Fruit fly (Drosophila melanogaster) whole organism, adult: Measurements from ENCODE around the gene RpS28a.

Source experiments
- CG11617 ChIP-seq: fragments of 200-800 bp; sonication (Bioruptor generic); optimal IDR thresholded peaks from 2 replicates; lab custom pipeline; 2017; ENCODE audit warnings: mild to moderate bottlenecking, missing biosample characterization, missing genetic modification reagents, missing genetic modification characterization
- CG12768 ChIP-seq: fragments of 200-800 bp; sonication (Bioruptor generic); optimal IDR thresholded peaks from 2 replicates; lab custom pipeline; 2017; ENCODE audit warnings: missing biosample characterization, missing genetic modification characterization, mild to moderate bottlenecking, moderate library complexity, missing genetic modification reagents
- CG14711 ChIP-seq: fragments of 200-800 bp; sonication (Bioruptor generic); optimal IDR thresholded peaks from 2 replicates; lab custom pipeline; 2018; ENCODE audit warnings: missing biosample characterization, mild to moderate bottlenecking, missing genetic modification characterization, moderate library complexity
- CG1620 ChIP-seq: fragments of 200-800 bp; sonication (Bioruptor generic); optimal IDR thresholded peaks from 2 replicates; lab custom pipeline; 2016; ENCODE audit warnings: missing biosample characterization, missing genetic modification characterization
- CG33017 ChIP-seq: fragments of 200-800 bp; sonication (Bioruptor generic); optimal IDR thresholded peaks from 2 replicates; lab custom pipeline; 2018; ENCODE audit warnings: missing biosample characterization, mild to moderate bottlenecking, missing genetic modification characterization, moderate library complexity
- CG5204 ChIP-seq: fragments of 200-800 bp; sonication (Bioruptor generic); optimal IDR thresholded peaks from 2 replicates; lab custom pipeline; 2016; ENCODE audit warnings: missing biosample characterization, missing genetic modification characterization
- CG7045 ChIP-seq: fragments of 200-800 bp; sonication (Bioruptor generic); optimal IDR thresholded peaks from 2 replicates; lab custom pipeline; 2017; ENCODE audit warnings: missing biosample characterization, mild to moderate bottlenecking, missing genetic modification characterization
- CG7101 ChIP-seq: fragments of 200-800 bp; sonication (Bioruptor generic); optimal IDR thresholded peaks from 2 replicates; lab custom pipeline; 2018; ENCODE audit warnings: missing biosample characterization, mild to moderate bottlenecking, missing genetic modification characterization, moderate library complexity
- Clk ChIP-seq: fragments of 200-800 bp; sonication (Bioruptor generic); optimal IDR thresholded peaks from 2 replicates; lab custom pipeline; 2017; ENCODE audit warnings: missing biosample characterization, missing genetic modification characterization
- Crg-1 ChIP-seq: fragments of 200-800 bp; sonication (Bioruptor generic); optimal IDR thresholded peaks from 2 replicates; lab custom pipeline; 2016; ENCODE audit warnings: missing biosample characterization, missing genetic modification characterization
- Hr96 ChIP-seq: fragments of 200-800 bp; sonication (Bioruptor generic); optimal IDR thresholded peaks from 2 replicates; lab custom pipeline; 2016; ENCODE audit warnings: missing biosample characterization, missing genetic modification characterization
- Mnt ChIP-seq: fragments of 200-800 bp; sonication (Bioruptor generic); optimal IDR thresholded peaks from 2 replicates; lab custom pipeline; 2016; ENCODE audit warnings: missing biosample characterization, mild to moderate bottlenecking, missing genetic modification characterization
- bab1 ChIP-seq: fragments of 200-800 bp; sonication (Bioruptor generic); optimal IDR thresholded peaks from 3 replicates; lab custom pipeline; 2019; ENCODE audit warnings: missing biosample characterization, mild to moderate bottlenecking, missing genetic modification characterization, moderate library complexity
- cic ChIP-seq: fragments of 200-800 bp; sonication (Bioruptor generic); optimal IDR thresholded peaks from 2 replicates; lab custom pipeline; 2017; ENCODE audit warnings: missing biosample characterization, mild to moderate bottlenecking, missing genetic modification characterization, moderate library complexity
- cnc ChIP-seq, 2 experiments: fragments of >200 bp; optimal IDR thresholded peaks; 2 replicates each; lab custom pipeline; 2017
- kay ChIP-seq: fragments of 200-800 bp; sonication (Bioruptor generic); peaks from one replicate; lab custom pipeline; 2016; ENCODE audit warnings: missing biosample characterization, missing genetic modification characterization, borderline replicate concordance
- ovo ChIP-seq: fragments of 200-800 bp; sonication (Bioruptor generic); optimal IDR thresholded peaks from 2 replicates; lab custom pipeline; 2016; ENCODE audit warnings: missing biosample characterization, missing genetic modification characterization
- pad ChIP-seq: fragments of 200-800 bp; sonication (Bioruptor generic); optimal IDR thresholded peaks from 3 replicates; lab custom pipeline; 2017; ENCODE audit warnings: missing biosample characterization, missing genetic modification characterization, mild to moderate bottlenecking, moderate library complexity, missing genetic modification reagents
- tj ChIP-seq: fragments of 200-800 bp; sonication (Bioruptor generic); optimal IDR thresholded peaks from 3 replicates; lab custom pipeline; 2017; ENCODE audit warnings: missing biosample characterization, mild to moderate bottlenecking, missing genetic modification characterization, moderate library complexity
- toe ChIP-seq: fragments of 200-800 bp; sonication (Bioruptor generic); optimal IDR thresholded peaks from 2 replicates; lab custom pipeline; 2016; ENCODE audit warnings: missing biosample characterization, missing genetic modification characterization

The RpS28a gene

dm6 chr3R:29983073-29983544 is 39.3 kb downstream of the RpS28a start, which contains the start of gene CG7896:
Gene CG7896 (plus strand): TSS chr3R:29983426.
- TF ChIP-seq cnc (optimal IDR thresholded peaks at IDR 0.05; lab: Kevin White, UChicago) (no peak), CG1620 (no peak), cic (no peak), CG33017 (no peak)

- TF ChIP-seq CG7045 (no peak), Clk (no peak), pad (no peak), CG11617 (GFP tag; lab: Kevin White, UChicago) (no peak), tj (GFP tag; lab: Kevin White, UChicago) (no peak), CG5204 (GFP tag; lab: Kevin White, UChicago) (no peak), CG12768 (GFP tag; lab: Kevin White, UChicago) (no peak), bab1 (GFP tag; lab: Kevin White, UChicago) (no peak), CG33017 (no peak), Crg-1 (no peak), ovo (GFP tag; lab: Kevin White, UChicago) (no peak), CG14711 (tag; lab: Kevin White, UChicago) (no peak), cnc (optimal IDR thresholded peaks at IDR 0.05; lab: Kevin White, UChicago) (no peak), CG7101 (no peak), toe (no peak)
These were observed 40.4 kb downstream of the RpS28a start for dm6 chr3R:29982027-29982426.

dm6 chr3R:29981479-29981878 is 41.0 kb downstream of the RpS28a start:
- TF ChIP-seq Crg-1 (no peak), toe (no peak), CG7045 (no peak), Mnt (GFP tag; lab: Kevin White, UChicago) (no peak), cnc (optimal IDR thresholded peaks at IDR 0.05; lab: Kevin White, UChicago) (no peak), CG11617 (GFP tag; lab: Kevin White, UChicago) (no peak), kay (no peak), Hr96 (GFP tag; lab: Kevin White, UChicago) (no peak), CG12768 (GFP tag; lab: Kevin White, UChicago) (no peak), CG33017 (no peak)

- TF ChIP-seq CG7101 (no peak), CG33017 (no peak), Crg-1 (no peak), CG5204 (GFP tag; lab: Kevin White, UChicago) (no peak), tj (GFP tag; lab: Kevin White, UChicago) (no peak), Hr96 (GFP tag; lab: Kevin White, UChicago) (no peak), CG12768 (GFP tag; lab: Kevin White, UChicago) (no peak), bab1 (GFP tag; lab: Kevin White, UChicago) (no peak), kay (no peak), CG7045 (no peak), Mnt (GFP tag; lab: Kevin White, UChicago) (no peak), CG14711 (tag; lab: Kevin White, UChicago) (no peak), ovo (GFP tag; lab: Kevin White, UChicago) (no peak), cic (no peak)
These were observed 43.9 kb downstream of the RpS28a start for dm6 chr3R:29978595-29978994.
